Worm (Caenorhabditis elegans) whole organism, L3 larva: ENCODE results near the gene R04B5.5.

Experiments used
- aly-2 ChIP-seq: fragments of 150-350 bp; optimal IDR thresholded peaks from 2 replicates; lab custom pipeline; 2014; ENCODE audit warnings: missing biosample characterization, missing genetic modification characterization
- ama-1 ChIP-seq: fragments of 150-350 bp; optimal IDR thresholded peaks from 2 replicates; lab custom pipeline; 2018
- egl-27 ChIP-seq: sonication (generic microtip); optimal IDR thresholded peaks from 4 replicates; lab custom pipeline; 2017; ENCODE audit warnings: missing biosample characterization, missing genetic modification reagents, missing genetic modification characterization
- elt-1 ChIP-seq: fragments of 150-350 bp; optimal IDR thresholded peaks from 2 replicates; lab custom pipeline; 2014; ENCODE audit warnings: missing biosample characterization, missing genetic modification characterization
- fkh-2 ChIP-seq: fragments of 150-350 bp; optimal IDR thresholded peaks from 2 replicates; lab custom pipeline; 2014; ENCODE audit warnings: missing biosample characterization, missing genetic modification reagents, missing genetic modification characterization
- nhr-12 ChIP-seq: fragments of 150-350 bp; optimal IDR thresholded peaks from 2 replicates; lab custom pipeline; 2014; ENCODE audit warnings: missing biosample characterization, missing genetic modification characterization
- nhr-77 ChIP-seq: fragments of 150-350 bp; optimal IDR thresholded peaks from 2 replicates; lab custom pipeline; 2014; ENCODE audit warnings: missing biosample characterization, missing genetic modification characterization
- pqm-1 ChIP-seq: fragments of 150-350 bp; optimal IDR thresholded peaks from 2 replicates; lab custom pipeline; 2017; ENCODE audit warnings: missing biosample characterization, missing genetic modification characterization, inconsistent platforms
- sea-2 ChIP-seq: fragments of 150-350 bp; sonication (generic microtip); optimal IDR thresholded peaks from 4 replicates; lab custom pipeline; 2014; ENCODE audit warnings: missing biosample characterization, missing genetic modification reagents, missing genetic modification characterization
- unc-62 ChIP-seq: fragments of 150-350 bp; sonication (generic microtip); optimal IDR thresholded peaks from 4 replicates; lab custom pipeline; 2014; ENCODE audit warnings: missing biosample characterization, missing genetic modification reagents, missing genetic modification characterization
- ztf-11 ChIP-seq: fragments of 150-350 bp; optimal IDR thresholded peaks from 2 replicates; lab custom pipeline; 2014; ENCODE audit warnings: missing biosample characterization, missing genetic modification characterization

DNA sequence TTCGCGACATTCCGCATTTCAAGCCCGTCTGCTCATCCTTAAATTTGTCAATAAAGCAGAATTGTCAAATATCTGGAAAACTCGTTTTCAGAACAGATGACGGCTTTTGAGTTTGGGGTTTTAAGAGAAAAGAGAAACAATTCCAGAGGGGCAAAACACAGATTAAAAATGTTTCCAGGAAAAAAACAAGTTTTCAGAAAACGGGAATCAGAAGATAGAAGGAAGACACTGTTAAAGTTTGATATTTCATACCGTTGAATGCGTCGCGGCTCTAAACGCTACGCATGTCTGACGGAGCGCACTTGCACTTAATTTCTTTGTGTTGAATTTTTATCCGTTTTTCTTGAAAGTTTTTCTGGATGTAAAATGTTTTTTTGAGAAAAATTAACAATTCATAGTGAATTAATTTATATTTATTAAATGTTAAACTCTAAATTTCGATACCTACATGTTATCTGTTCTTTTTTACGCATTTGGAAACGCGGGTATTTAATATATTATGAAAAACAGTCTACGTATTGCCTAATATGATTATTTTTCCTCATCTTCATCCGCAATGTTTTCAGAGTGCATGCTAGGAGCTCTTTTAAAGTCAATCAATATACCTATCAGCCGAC lies 46.9 kb downstream of the R04B5.5 start, which contains the start of the genes C08B6.18, wdr-20 and C08B6.8:
- no peak for TF ChIP-seq egl-27
- TF ChIP-seq nhr-77 (tag; lab: Kevin White, UChicago), result no peak
- TF ChIP-seq elt-1 (tag; lab: Kevin White, UChicago), result no peak
- no peak for TF ChIP-seq fkh-2 (tag; lab: Kevin White, UChicago)
- no peak for TF ChIP-seq pqm-1 (tag; lab: Kevin White, UChicago)
- no peak for TF ChIP-seq aly-2 (tag; lab: Kevin White, UChicago)
- TF ChIP-seq ama-1, result no peak
- no peak for TF ChIP-seq sea-2 (GFP tag; lab: Kevin White, UChicago)
- TF ChIP-seq nhr-12, result no peak
- no peak for TF ChIP-seq ztf-11 (tag; lab: Kevin White, UChicago)
- TF ChIP-seq unc-62 (GFP tag; lab: Kevin White, UChicago), result no peak
